Fruit fly (Drosophila melanogaster) whole organism, wandering third instar larva: ENCODE measurements around the gene Tlk.
A peak's percentile ranks its signal among the peaks of the same experiment; 100 is the strongest.

ENCODE experiments used
- Hnf4 ChIP-seq: fragments of 200-800 bp; sonication (Bioruptor generic); optimal IDR thresholded peaks from 2 replicates; lab custom pipeline; 2016; ENCODE audit warnings: missing biosample characterization, mild to moderate bottlenecking, missing genetic modification characterization
- br ChIP-seq: fragments of 200-800 bp; sonication (Bioruptor generic); optimal IDR thresholded peaks from 2 replicates; lab custom pipeline; 2016; ENCODE audit warnings: missing biosample characterization, missing genetic modification characterization

DNA sequence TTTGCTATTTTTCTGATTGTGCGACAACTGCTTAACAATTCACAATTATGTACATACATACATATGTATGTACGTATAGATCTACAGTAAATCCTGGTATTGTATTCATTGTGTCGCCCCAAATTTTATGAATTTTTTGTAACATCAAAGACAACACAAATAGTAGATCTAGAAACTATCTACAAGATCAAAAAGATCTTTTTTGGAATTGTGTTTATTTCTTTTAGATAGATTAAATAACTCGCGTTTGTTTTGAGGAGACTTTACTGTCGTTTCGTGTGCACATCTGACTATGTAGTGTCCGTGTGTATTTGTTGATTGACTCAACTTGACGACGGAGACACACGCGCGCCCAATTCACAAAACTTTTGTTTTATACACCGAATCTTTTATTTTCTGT lies 54.5 kb downstream of the Tlk start:
- TF ChIP-seq br (peak; percentile 88), Hnf4 (GFP tag; lab: Kevin White, UChicago) (peak; percentile 88)
